Worm (Caenorhabditis elegans) whole organism, L4/young adult: Measurements from ENCODE around the gene sec-61.A.

Source experiments
- W03F9.2 ChIP-seq: fragments of 150-350 bp; optimal IDR thresholded peaks from 2 replicates; lab custom pipeline; 2014; ENCODE audit warnings: missing biosample characterization, missing genetic modification characterization
- dao-5 ChIP-seq: sonication (generic microtip); optimal IDR thresholded peaks from 2 replicates; lab custom pipeline; 2016; ENCODE audit warnings: missing genotype, missing genetic modification characterization, moderate library complexity, missing compliant biosample characterization
- him-1 ChIP-seq: sonication (generic microtip); optimal IDR thresholded peaks from 2 replicates; lab custom pipeline; 2016; ENCODE audit warnings: missing genotype, missing genetic modification reagents, missing genetic modification characterization, missing compliant biosample characterization

Gene sec-61.A

ce11 chrIV:14828218-14828617, 3.2 kb upstream of the sec-61.A start:
- TF ChIP-seq W03F9.2 (tag; lab: Kevin White, UChicago) (no peak), dao-5 (no peak)

DNA sequence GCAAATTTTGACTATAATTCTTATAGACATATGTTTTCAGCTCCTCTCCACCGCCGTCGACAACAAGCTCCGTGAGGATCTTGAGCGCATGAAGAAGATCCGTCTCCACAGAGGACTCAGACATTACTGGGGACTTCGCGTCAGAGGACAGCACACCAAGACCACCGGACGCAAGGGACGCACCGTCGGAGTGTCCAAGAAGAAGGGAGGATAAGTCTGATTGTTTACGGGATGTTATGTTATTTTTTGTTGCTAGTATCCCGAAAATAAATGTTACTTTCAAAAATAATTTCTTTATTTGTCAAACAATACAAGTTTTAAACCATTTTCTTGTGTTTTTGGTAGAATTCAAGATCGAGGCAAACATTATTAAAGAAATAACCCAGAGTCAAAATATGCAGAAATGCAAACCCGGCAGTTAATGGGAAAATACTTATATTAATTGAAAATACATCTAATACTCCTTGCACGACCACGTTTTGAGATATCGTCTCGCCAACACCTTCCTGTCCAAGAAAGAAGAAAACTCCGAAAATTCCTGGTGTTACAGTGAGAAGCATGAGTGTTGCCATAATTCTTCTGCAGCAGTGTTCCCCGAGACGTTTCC, 1.2 kb upstream of the sec-61.A start:
- TF ChIP-seq him-1 (no peak), W03F9.2 (tag; lab: Kevin White, UChicago) (no peak), dao-5 (no peak)

ce11 chrIV:14825379-14825778, 315 bp upstream of the sec-61.A start, which contains the start of gene rps-18:
TSS of gene rps-18 (plus strand) at chrIV:14825679.
- TF ChIP-seq dao-5 (no peak), him-1 (no peak), W03F9.2 (tag; lab: Kevin White, UChicago) (no peak)

- no peak for TF ChIP-seq dao-5
- no peak for TF ChIP-seq him-1
- TF ChIP-seq W03F9.2 (tag; lab: Kevin White, UChicago) = no peak
Observed at ce11 chrIV:14824201-14824600, 863 bp downstream of the sec-61.A start.

DNA sequence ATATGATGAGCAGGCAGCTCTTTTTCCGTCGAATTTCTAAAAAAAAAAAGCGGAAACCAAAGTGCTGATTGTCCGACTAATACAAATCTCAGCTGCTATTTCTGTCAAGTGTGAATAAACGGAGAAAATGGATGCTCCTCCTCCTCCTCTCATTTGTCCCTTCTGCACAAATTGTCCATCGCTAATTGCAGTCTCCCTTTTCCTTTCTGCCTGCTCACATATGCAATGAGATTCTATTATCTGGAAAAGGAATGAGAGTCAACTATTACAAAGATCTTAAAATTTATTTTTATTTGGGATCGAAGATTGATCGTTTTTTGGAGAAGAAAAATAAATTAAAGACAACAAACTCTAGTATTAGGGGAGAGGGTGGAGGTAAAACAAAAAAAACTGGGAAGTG, 2.8 kb downstream of the sec-61.A start:
- TF ChIP-seq dao-5 (peak; percentile 35), W03F9.2 (tag; lab: Kevin White, UChicago) (no peak), him-1 (no peak)

ce11 chrIV:14816288-14816687, 8.8 kb downstream of the sec-61.A start, which contains the start of gene Y57G11C.46:
TSS of gene Y57G11C.46 (minus strand) at chrIV:14816388.
- TF ChIP-seq W03F9.2 (tag; lab: Kevin White, UChicago) (no peak), him-1 (no peak), dao-5 (no peak)

- TF ChIP-seq dao-5 = no peak
- no peak for TF ChIP-seq W03F9.2 (tag; lab: Kevin White, UChicago)
- no peak for TF ChIP-seq him-1
Observed at ce11 chrIV:14806903-14807302, 18.2 kb downstream of the sec-61.A start, which contains the start of gene oig-5. TSS of gene oig-5 (plus strand) at chrIV:14807203.

- TF ChIP-seq him-1 (no peak), dao-5 (no peak), W03F9.2 (tag; lab: Kevin White, UChicago) (no peak)
Observed at ce11 chrIV:14802316-14802715, 22.7 kb downstream of the sec-61.A start, which contains the start of gene Y57G11C.1142. TSS of gene Y57G11C.1142 (plus strand) at chrIV:14802616.

DNA sequence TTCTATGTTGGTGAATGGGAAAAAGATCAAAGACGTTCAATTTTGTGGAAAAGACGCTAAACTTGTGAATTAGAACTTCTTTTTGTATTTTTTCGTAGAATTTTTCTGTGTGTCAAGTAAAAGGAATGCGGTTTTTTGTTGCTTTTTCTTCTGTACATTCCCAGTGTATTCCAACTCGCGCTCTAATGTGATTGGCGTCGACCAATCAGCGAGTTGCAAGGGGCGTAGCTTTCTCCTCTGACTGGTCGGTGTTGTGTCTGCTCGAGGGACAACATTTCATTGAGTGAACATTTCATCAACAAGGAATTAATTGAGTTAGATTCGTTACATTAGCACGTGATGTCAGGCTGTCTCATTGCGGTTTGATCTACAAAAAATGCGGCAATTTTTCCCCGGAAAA, 24.1 kb downstream of the sec-61.A start:
- TF ChIP-seq dao-5 (no peak), W03F9.2 (tag; lab: Kevin White, UChicago) (no peak), him-1 (no peak)

- TF ChIP-seq him-1 = no peak
Observed at ce11 chrIV:14799186-14799585, 25.9 kb downstream of the sec-61.A start, which contains the start of gene Y57G11C.14. TSS of gene Y57G11C.14 (plus strand) at chrIV:14799311.

- TF ChIP-seq him-1 (no peak), W03F9.2 (tag; lab: Kevin White, UChicago) (no peak)
Observed at ce11 chrIV:14797849-14798248, 27.2 kb downstream of the sec-61.A start, which contains the start of gene arl-8. TSS of gene arl-8 (plus strand) at chrIV:14798149.

DNA sequence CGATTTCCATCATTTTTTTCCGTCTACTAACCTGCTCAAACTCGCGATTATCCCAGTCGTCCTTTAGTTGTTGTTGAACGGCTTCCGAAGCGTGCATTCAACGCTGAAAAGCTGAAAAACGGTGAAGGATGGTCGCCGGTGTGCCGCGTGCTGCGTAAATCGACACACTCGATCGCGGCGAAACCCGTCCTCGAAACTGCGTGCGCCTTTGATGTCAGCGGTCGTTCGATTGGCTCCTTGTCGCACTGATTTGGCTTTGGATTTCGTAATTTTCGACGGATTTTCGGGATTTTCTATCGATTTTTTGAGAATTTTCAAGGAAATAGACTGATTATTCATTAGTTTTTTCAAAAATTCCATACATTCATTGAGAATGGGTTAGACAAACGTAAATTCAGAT, 27.7 kb downstream of the sec-61.A start, which contains the start of the genes Y57G11C.1147 and nuo-3:
Gene Y57G11C.1147, minus strand, starts transcription at position 161 of the 400 bp plus-strand sequence.
Gene nuo-3, minus strand, starts transcription at position 191 of the 400 bp plus-strand sequence.
- no peak for TF ChIP-seq dao-5
- TF ChIP-seq W03F9.2 (tag; lab: Kevin White, UChicago) = no peak
- no peak for TF ChIP-seq him-1

- TF ChIP-seq him-1 (no peak), dao-5 (no peak)
Observed at ce11 chrIV:14795918-14796488, 29.1 kb downstream of the sec-61.A start, which contains the start of gene coq-3. TSS of gene coq-3 (minus strand) at chrIV:14796324.

- peak; percentile 26 for TF ChIP-seq him-1
- no peak for TF ChIP-seq W03F9.2 (tag; lab: Kevin White, UChicago)
- no peak for TF ChIP-seq dao-5
Observed at ce11 chrIV:14793900-14794624, 31.0 kb downstream of the sec-61.A start.
